Worm (Caenorhabditis elegans) whole organism, young adult: ENCODE data around the gene lmbr-1.

Experiments used
- F10E7.11 ChIP-seq: sonication (generic microtip); optimal IDR thresholded peaks from 2 replicates; lab custom pipeline; 2017; ENCODE audit warnings: mild to moderate bottlenecking, missing genetic modification characterization, moderate library complexity, missing compliant biosample characterization
- efl-1 ChIP-seq: fragments of 150-350 bp; optimal IDR thresholded peaks from 2 replicates; lab custom pipeline; 2014; ENCODE audit warnings: missing biosample characterization, missing genetic modification reagents, missing genetic modification characterization
- egl-18 ChIP-seq: fragments of 200-800 bp; sonication (Bioruptor generic); IDR thresholded peaks from 2 replicates; pipeline ENCODE4 v1.3.6; 2022; ENCODE audit warnings: missing genetic modification reagents, missing genetic modification characterization, missing compliant biosample characterization
- rpc-1 ChIP-seq, 2 experiments: fragments of 150-350 bp in 1 of 2; sonication (generic microtip) in 1 of 2; optimal IDR thresholded peaks; 2 replicates each; lab custom pipeline; 2014 to 2018; ENCODE audit warnings: missing biosample characterization in 1 of 2, missing genetic modification characterization in 1 of 2, missing genetic modification reagents in 1 of 2, missing genotype in 1 of 2
- snpc-4 ChIP-seq, 5 experiments: fragments of 150-350 bp in 1 of 5; sonication (generic microtip) in 4 of 5; optimal IDR thresholded peaks; 2 replicates each; lab custom pipeline; 2014 to 2018; ENCODE audit warnings: missing genetic modification characterization in 5 of 5, missing biosample characterization in 3 of 5, antibody characterized with exemption in 2 of 5, mild to moderate bottlenecking in 2 of 5, missing compliant biosample characterization in 2 of 5, missing genotype in 2 of 5, moderate library complexity in 2 of 5, missing genetic modification reagents in 1 of 5
- zim-3 ChIP-seq: sonication (generic microtip); optimal IDR thresholded peaks from 2 replicates; lab custom pipeline; 2017; ENCODE audit warnings: mild to moderate bottlenecking, missing genetic modification characterization, moderate library complexity, missing compliant biosample characterization
- ztf-18 ChIP-seq: sonication (generic microtip); optimal IDR thresholded peaks from 2 replicates; lab custom pipeline; 2016; ENCODE audit warnings: missing genotype, mild to moderate bottlenecking, missing genetic modification characterization, missing compliant biosample characterization

DNA sequence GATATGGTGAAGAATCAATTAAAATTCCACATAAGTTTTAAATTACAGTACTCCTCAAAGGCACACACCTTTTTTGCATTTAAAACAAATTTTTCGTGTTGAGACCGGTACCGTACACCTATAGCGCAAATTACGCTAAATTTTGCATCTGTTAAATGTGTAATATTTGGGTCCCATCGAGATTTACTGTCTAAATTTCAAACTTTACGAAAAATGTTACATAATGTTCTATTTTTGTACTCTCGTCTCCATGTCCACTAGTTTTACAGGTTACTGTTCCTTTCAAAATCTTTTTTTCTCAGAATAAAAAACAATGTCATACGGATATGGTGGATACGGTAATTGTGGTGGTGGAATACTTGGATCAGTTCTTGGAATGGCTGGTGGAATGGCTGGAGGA, 26.4 kb downstream of the lmbr-1 start, which contains the start of gene ZK353.2:
- TF ChIP-seq rpc-1 (optimal IDR thresholded peaks at IDR 0.05; lab: Kevin White, UChicago), result no peak
- TF ChIP-seq rpc-1 (tag; optimal IDR thresholded peaks at IDR 0.05; lab: Kevin White, UChicago), result no peak
- no peak for TF ChIP-seq zim-3 (tag; lab: Kevin White, UChicago)
- no peak for TF ChIP-seq ztf-18 (tag; lab: Kevin White, UChicago)
- TF ChIP-seq egl-18 (GFP tag; lab: Robert Waterston, UW), result no peak
- TF ChIP-seq snpc-4 (GFP tag; optimal IDR thresholded peaks at IDR 0.05; lab: Kevin White, UChicago), result no peak
- no peak for TF ChIP-seq snpc-4 (tag; optimal IDR thresholded peaks at IDR 0.05; lab: Kevin White, UChicago)
- no peak for TF ChIP-seq efl-1 (GFP tag; lab: Kevin White, UChicago)
- TF ChIP-seq F10E7.11 (tag; lab: Kevin White, UChicago), result no peak
